Fruit fly (Drosophila melanogaster): Measurements from ENCODE around the gene CG12985.
A peak's percentile ranks its signal among the peaks of the same experiment; 100 is the strongest.

The CG12985 gene

DNA sequence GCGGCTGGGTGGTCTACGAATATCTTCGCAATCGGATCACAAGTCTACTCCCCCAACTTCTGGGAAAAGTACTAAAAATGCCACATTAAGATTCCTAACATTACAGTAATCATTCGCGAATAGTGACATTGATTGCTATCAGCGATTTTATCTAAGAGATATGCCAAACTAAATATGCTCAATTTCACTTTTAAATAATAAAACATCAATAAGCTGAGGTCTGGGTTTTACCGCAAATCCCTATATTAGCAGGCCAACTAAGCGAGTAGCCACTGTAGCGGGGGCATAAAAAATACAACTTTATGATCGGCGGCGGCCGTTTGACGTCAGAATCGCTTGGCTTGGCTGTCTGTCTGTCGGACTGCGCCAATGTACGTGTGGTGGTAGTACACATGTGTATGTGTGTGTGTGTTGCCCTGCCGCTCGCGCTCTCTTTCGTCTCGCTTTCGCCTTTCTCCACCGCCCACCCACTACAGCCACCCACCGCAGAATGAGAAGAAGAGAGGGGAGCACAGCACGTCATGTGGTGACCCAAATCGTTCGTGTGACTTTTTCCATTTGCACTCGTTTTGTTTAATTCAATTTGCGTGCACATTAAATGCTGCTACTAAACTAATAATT is 3.1 kb upstream of the CG12985 start (continued):
- TF ChIP-seq dimm (GFP tag; IDR thresholded peaks at IDR 0.05) (peak; percentile 87), sens-2 (GFP tag; IDR thresholded peaks at IDR 0.05) (peak; percentile 88), tio (GFP tag; optimal IDR thresholded peaks at IDR 0.05) (peak; percentile 92), CG17361 (GFP tag; IDR thresholded peaks at IDR 0.05) (peak; percentile 95), seq (GFP tag; IDR thresholded peaks at IDR 0.05) (peak; percentile 91), kay (GFP tag; optimal IDR thresholded peaks at IDR 0.05) (peak; percentile 92), unpg (GFP tag; optimal IDR thresholded peaks at IDR 0.05) (peak; percentile 97), br (optimal IDR thresholded peaks at IDR 0.05) (no peak), toy (GFP tag; IDR thresholded peaks at IDR 0.05) (peak; percentile 91), CG9817 (tag; optimal IDR thresholded peaks at IDR 0.05) (peak; percentile 98), scrt (GFP tag; optimal IDR thresholded peaks at IDR 0.05) (peak; percentile 86), CG10366 (GFP tag; IDR thresholded peaks at IDR 0.05) (peak; percentile 96), CG16813 (GFP tag; IDR thresholded peaks at IDR 0.05; ENCODE audit: partially characterized antibody) (no peak), HLHmδ (GFP tag; optimal IDR thresholded peaks at IDR 0.05) (peak; percentile 11), CoRest (tag; optimal IDR thresholded peaks at IDR 0.05) (peak; percentile 96), CG7963 (GFP tag; IDR thresholded peaks at IDR 0.05; ENCODE audit: partially characterized antibody) (no peak), CG4424 (GFP tag; optimal IDR thresholded peaks at IDR 0.05) (peak; percentile 88), CG9797 (GFP tag; optimal IDR thresholded peaks at IDR 0.05) (no peak), CG17186 (GFP tag; optimal IDR thresholded peaks at IDR 0.05) (peak; percentile 55), CG4617 (GFP tag; optimal IDR thresholded peaks at IDR 0.05; ENCODE audit: borderline replicate concordance) (peak; percentile 76), CG30020 (tag; optimal IDR thresholded peaks at IDR 0.05) (peak; percentile 60), nerfin-1 (tag; optimal IDR thresholded peaks at IDR 0.05) (peak; percentile 84), Trl (optimal IDR thresholded peaks at IDR 0.05) (peak; percentile 22 to 36), Trl (GFP tag; optimal IDR thresholded peaks at IDR 0.05) (peak; percentile 95), CG4854 (GFP tag; optimal IDR thresholded peaks at IDR 0.05) (peak; percentile 85), CG7745 (tag; optimal IDR thresholded peaks at IDR 0.05) (no peak), CG18262 (tag; optimal IDR thresholded peaks at IDR 0.05) (peak; percentile 90), tgo (GFP tag; IDR thresholded peaks at IDR 0.05) (peak; percentile 95), dm (GFP tag; optimal IDR thresholded peaks at IDR 0.05) (peak; percentile 90), Ets97D (GFP tag; optimal IDR thresholded peaks at IDR 0.05) (peak; percentile 88), BEAF-32 (GFP tag; optimal IDR thresholded peaks at IDR 0.05) (peak; percentile 11), dpn (GFP tag; optimal IDR thresholded peaks at IDR 0.05) (peak; percentile 97 to 98), dan (GFP tag; IDR thresholded peaks at IDR 0.05) (peak; percentile 45; the same call in 1 of the 2 replicates), chif (GFP tag; optimal IDR thresholded peaks at IDR 0.05) (peak; percentile 93), ind (GFP tag; optimal IDR thresholded peaks at IDR 0.05) (peak; percentile 95), Ada2b (GFP tag; IDR thresholded peaks at IDR 0.05) (peak; percentile 95), caup (GFP tag; optimal IDR thresholded peaks at IDR 0.05; ENCODE audit: severe bottlenecking) (peak; percentile 91), lmd (GFP tag; IDR thresholded peaks at IDR 0.05) (peak; percentile 96), CG9932 (GFP tag; IDR thresholded peaks at IDR 0.05) (peak; percentile 97), Xbp1 (GFP tag; optimal IDR thresholded peaks at IDR 0.05) (peak; percentile 98), CG2202 (tag; optimal IDR thresholded peaks at IDR 0.05) (peak; percentile 79), Stat92E (GFP tag; optimal IDR thresholded peaks at IDR 0.05) (peak in 1 of 3 experiments; percentile 84), Optix (GFP tag; IDR thresholded peaks at IDR 0.05) (peak; percentile 92), bigmax (GFP tag; optimal IDR thresholded peaks at IDR 0.05) (peak; percentile 37), Awh (GFP tag; IDR thresholded peaks at IDR 0.05) (peak; percentile 92), CG17359 (tag; optimal IDR thresholded peaks at IDR 0.05) (peak; percentile 94), otp (GFP tag; IDR thresholded peaks at IDR 0.05) (peak; percentile 95), Ets65A (GFP tag) (peak; percentile 99), sim (GFP tag; IDR thresholded peaks at IDR 0.05) (peak; percentile 70; the same call in 1 of the 2 replicates), amos (GFP tag; IDR thresholded peaks at IDR 0.05; ENCODE audit: partially characterized antibody) (no peak)

Measured in whole organism, embryonic.